Worm (Caenorhabditis elegans): ENCODE measurements around the gene rgs-2.

- TF ChIP-seq B0310.2 (tag; optimal IDR thresholded peaks at IDR 0.05): no peak
- no peak for TF ChIP-seq hmg-4 (GFP tag; optimal IDR thresholded peaks at IDR 0.05)
- TF ChIP-seq ceh-13 (GFP tag; optimal IDR thresholded peaks at IDR 0.05): no peak
- TF ChIP-seq ets-7 (tag; optimal IDR thresholded peaks at IDR 0.05): no peak
- no peak for TF ChIP-seq ama-1 (optimal IDR thresholded peaks at IDR 0.05)
- no peak for TF ChIP-seq aly-1 (tag; optimal IDR thresholded peaks at IDR 0.05)
- no peak for TF ChIP-seq sea-1 (GFP tag; conservative IDR thresholded peaks at IDR 0.05)
- TF ChIP-seq F13C5.2 (tag; optimal IDR thresholded peaks at IDR 0.05): no peak
- TF ChIP-seq tra-4 (tag; optimal IDR thresholded peaks at IDR 0.05): no peak
These were observed 9.0 kb downstream of the rgs-2 start for ce11 chrX:12721429-12721828.

Measured in whole organism, early embryonic.